Fruit fly (Drosophila melanogaster) whole organism, embryonic: ENCODE results near the gene CG6481.

Experiments used
- CG11723 ChIP-seq: fragments of 200-800 bp; sonication (Bioruptor generic); optimal IDR thresholded peaks from 2 replicates; lab custom pipeline; 2017; ENCODE audit warnings: missing biosample characterization, mild to moderate bottlenecking, missing genetic modification characterization
- CG12236 ChIP-seq: fragments of 200-800 bp; sonication (Bioruptor generic); optimal IDR thresholded peaks from 2 replicates; lab custom pipeline; 2016; ENCODE audit warnings: missing biosample characterization, missing genetic modification characterization
- CG14667 ChIP-seq: fragments of 200-800 bp; sonication (Bioruptor generic); IDR thresholded peaks from 2 replicates; pipeline ENCODE4 v1.3.6; 2022; ENCODE audit warnings: missing biosample characterization, missing genetic modification characterization
- CG15514 ChIP-seq: fragments of 200-800 bp; sonication (Bioruptor generic); optimal IDR thresholded peaks from 3 replicates; lab custom pipeline; 2017; ENCODE audit warnings: missing biosample characterization, missing genetic modification characterization, mild to moderate bottlenecking, moderate library complexity, missing genetic modification reagents
- CG2202 ChIP-seq: fragments of 200-800 bp; sonication (Bioruptor generic); optimal IDR thresholded peaks from 2 replicates; lab custom pipeline; 2018; ENCODE audit warnings: missing biosample characterization, mild to moderate bottlenecking, missing genetic modification characterization
- CG30403 ChIP-seq: fragments of 200-800 bp; sonication (Bioruptor generic); optimal IDR thresholded peaks from 3 replicates; lab custom pipeline; 2016; ENCODE audit warnings: missing biosample characterization, missing genetic modification characterization
- CG3281 ChIP-seq: fragments of 200-800 bp; sonication (Bioruptor generic); optimal IDR thresholded peaks from 3 replicates; lab custom pipeline; 2017; ENCODE audit warnings: missing biosample characterization, mild to moderate bottlenecking, missing genetic modification characterization
- CG3995 ChIP-seq: fragments of 200-800 bp; sonication (Bioruptor generic); optimal IDR thresholded peaks from 3 replicates; lab custom pipeline; 2016; ENCODE audit warnings: missing biosample characterization, missing genetic modification characterization
- CG42726 ChIP-seq: fragments of 200-800 bp; sonication (Bioruptor generic); IDR thresholded peaks from 2 replicates; pipeline ENCODE4 v1.3.6; 2022; ENCODE audit warnings: missing biosample characterization, missing genetic modification characterization; ENCODE audit not compliant: partially characterized antibody
- CG4424 ChIP-seq: fragments of 200-800 bp; sonication (Bioruptor generic); optimal IDR thresholded peaks from 3 replicates; lab custom pipeline; 2016; ENCODE audit warnings: missing biosample characterization, missing genetic modification characterization
- CG7745 ChIP-seq: fragments of 200-800 bp; sonication (Bioruptor generic); optimal IDR thresholded peaks from 2 replicates; lab custom pipeline; 2018; ENCODE audit warnings: missing biosample characterization, mild to moderate bottlenecking, missing genetic modification characterization, moderate library complexity
- CG7786 ChIP-seq: fragments of 200-800 bp; sonication (Bioruptor generic); optimal IDR thresholded peaks from 2 replicates; lab custom pipeline; 2016; ENCODE audit warnings: missing biosample characterization, missing genetic modification characterization
- CG8290 ChIP-seq, 3 experiments: fragments of 200-800 bp; sonication (Bioruptor generic); optimal IDR thresholded peaks; 2 replicates each; lab custom pipeline; 2016 to 2019; ENCODE audit warnings: missing biosample characterization in 3 of 3, missing genetic modification characterization in 3 of 3, mild to moderate bottlenecking in 2 of 3, moderate library complexity in 1 of 3
- CG9215 ChIP-seq: fragments of 200-800 bp; sonication (Bioruptor generic); IDR thresholded peaks from 2 replicates; pipeline ENCODE4 v1.3.6; 2022; ENCODE audit warnings: missing biosample characterization, missing genetic modification characterization
- CG9932 ChIP-seq: fragments of 200-800 bp; sonication (Bioruptor generic); IDR thresholded peaks from 2 replicates; pipeline ENCODE4 v1.3.6; 2022; ENCODE audit warnings: missing biosample characterization, missing genetic modification characterization
- CoRest ChIP-seq: fragments of 200-800 bp; sonication (Bioruptor generic); optimal IDR thresholded peaks from 3 replicates; lab custom pipeline; 2018; ENCODE audit warnings: missing biosample characterization, mild to moderate bottlenecking, missing genetic modification characterization, moderate library complexity
- Dbx ChIP-seq: fragments of 200-800 bp; sonication (Bioruptor generic); IDR thresholded peaks from 3 replicates; pipeline ENCODE4 v1.3.6; 2022; ENCODE audit warnings: missing biosample characterization, missing genetic modification characterization
- Deaf1 ChIP-seq: fragments of 200-800 bp; optimal IDR thresholded peaks from 3 replicates; lab custom pipeline; 2019; ENCODE audit warnings: missing biosample characterization, mild to moderate bottlenecking, missing genetic modification characterization, moderate library complexity
- Dp ChIP-seq: fragments of 200-800 bp; sonication (Bioruptor generic); optimal IDR thresholded peaks from 2 replicates; lab custom pipeline; 2018; ENCODE audit warnings: missing biosample characterization, mild to moderate bottlenecking, missing genetic modification characterization, moderate library complexity
- E2f2 ChIP-seq: fragments of 200-800 bp; sonication (Bioruptor generic); IDR thresholded peaks from 2 replicates; pipeline ENCODE4 v1.3.6; 2022; ENCODE audit warnings: missing biosample characterization, missing genetic modification characterization
- Fer1 ChIP-seq: fragments of 200-800 bp; sonication (Bioruptor generic); optimal IDR thresholded peaks from 2 replicates; lab custom pipeline; 2017; ENCODE audit warnings: missing biosample characterization, mild to moderate bottlenecking, missing genetic modification characterization
- Myb ChIP-seq: fragments of 200-800 bp; sonication (Bioruptor generic); optimal IDR thresholded peaks from 2 replicates; lab custom pipeline; 2016; ENCODE audit warnings: missing biosample characterization, missing genetic modification characterization
- Nf-YC ChIP-seq: fragments of 200-800 bp; optimal IDR thresholded peaks from 3 replicates; lab custom pipeline; 2019; ENCODE audit warnings: missing biosample characterization, mild to moderate bottlenecking, missing genetic modification characterization, moderate library complexity
- Opbp ChIP-seq: fragments of 200-800 bp; sonication (Bioruptor generic); IDR thresholded peaks from 3 replicates; pipeline ENCODE4 v1.3.6; 2022; ENCODE audit warnings: missing biosample characterization, missing genetic modification characterization; ENCODE audit not compliant: partially characterized antibody
- Sox100B ChIP-seq: fragments of 200-800 bp; sonication (Bioruptor generic); optimal IDR thresholded peaks from 3 replicates; lab custom pipeline; 2018; ENCODE audit warnings: missing biosample characterization, mild to moderate bottlenecking, missing genetic modification characterization
- Sox102F ChIP-seq: fragments of 200-800 bp; sonication (Bioruptor generic); optimal IDR thresholded peaks from 2 replicates; lab custom pipeline; 2018; ENCODE audit warnings: missing biosample characterization, mild to moderate bottlenecking, missing genetic modification characterization, moderate library complexity
- Spps ChIP-seq: fragments of 200-800 bp; sonication (Bioruptor generic); optimal IDR thresholded peaks from 2 replicates; lab custom pipeline; 2018; ENCODE audit warnings: missing biosample characterization, mild to moderate bottlenecking, missing genetic modification characterization
- Sry-β ChIP-seq: fragments of 200-800 bp; sonication (Bioruptor generic); optimal IDR thresholded peaks from 2 replicates; lab custom pipeline; 2018; ENCODE audit warnings: missing biosample characterization, mild to moderate bottlenecking, missing genetic modification characterization, moderate library complexity
- Xbp1 ChIP-seq: fragments of 200-800 bp; sonication (Bioruptor generic); optimal IDR thresholded peaks from 3 replicates; lab custom pipeline; 2016; ENCODE audit warnings: missing biosample characterization, mild to moderate bottlenecking, missing genetic modification characterization
- Xrp1 ChIP-seq: fragments of 200-800 bp; sonication (Bioruptor generic); IDR thresholded peaks from 2 replicates; pipeline ENCODE4 v1.3.6; 2022; ENCODE audit warnings: missing biosample characterization, missing genetic modification characterization
- ara ChIP-seq: fragments of 200-800 bp; sonication (Bioruptor generic); IDR thresholded peaks from 2 replicates; pipeline ENCODE4 v1.3.6; 2022; ENCODE audit warnings: missing biosample characterization, missing genetic modification characterization
- ci ChIP-seq: fragments of 200-800 bp; sonication (Bioruptor generic); IDR thresholded peaks from 3 replicates; pipeline ENCODE4 v1.3.6; 2022; ENCODE audit warnings: missing biosample characterization, missing genetic modification characterization
- dm ChIP-seq: fragments of 200-800 bp; sonication (Bioruptor generic); optimal IDR thresholded peaks from 3 replicates; lab custom pipeline; 2016; ENCODE audit warnings: missing biosample characterization, missing genetic modification characterization
- ind ChIP-seq: fragments of 200-800 bp; sonication (Bioruptor generic); optimal IDR thresholded peaks from 3 replicates; lab custom pipeline; 2016; ENCODE audit warnings: missing biosample characterization, missing genetic modification characterization
- jigr1 ChIP-seq: fragments of 200-800 bp; sonication (Bioruptor generic); IDR thresholded peaks from 3 replicates; pipeline ENCODE4 v1.3.6; 2022; ENCODE audit warnings: missing biosample characterization, missing genetic modification characterization
- nmo ChIP-seq: fragments of 200-800 bp; sonication (Bioruptor generic); optimal IDR thresholded peaks from 2 replicates; lab custom pipeline; 2018; ENCODE audit warnings: missing biosample characterization, mild to moderate bottlenecking, missing genetic modification characterization, moderate library complexity
- odd ChIP-seq: fragments of 200-800 bp; sonication (Bioruptor generic); optimal IDR thresholded peaks from 2 replicates; lab custom pipeline; 2017; ENCODE audit warnings: missing biosample characterization, mild to moderate bottlenecking, missing genetic modification characterization
- pb ChIP-seq: fragments of 200-800 bp; sonication (Bioruptor generic); optimal IDR thresholded peaks from 3 replicates; lab custom pipeline; 2016; ENCODE audit warnings: missing biosample characterization, missing genetic modification characterization
- prd ChIP-seq, 3 experiments: fragments of >200 bp in 2 of 3; fragments of 200-800 bp in 1 of 3; sonication (Bioruptor generic) in 1 of 3; optimal IDR thresholded peaks in 2 of 3; IDR thresholded peaks in 1 of 3; 2 replicates in 2 of 3; 3 replicates in 1 of 3; pipeline versions ENCODE4 v1.3.6 to Lab custom; 2017 to 2022; ENCODE audit warnings: missing biosample characterization in 1 of 3, missing genetic modification characterization in 1 of 3
- sc ChIP-seq, 3 experiments: fragments of >200 bp in 2 of 3; fragments of 200-800 bp in 1 of 3; sonication (Bioruptor generic) in 1 of 3; optimal IDR thresholded peaks; 2 replicates in 2 of 3; 3 replicates in 1 of 3; lab custom pipeline; 2017; ENCODE audit warnings: mild to moderate bottlenecking in 1 of 3, missing biosample characterization in 1 of 3, missing genetic modification characterization in 1 of 3, missing genetic modification reagents in 1 of 3
- tll ChIP-seq, 2 experiments: fragments of 200-800 bp in 1 of 2; fragments of >200 bp in 1 of 2; sonication (Bioruptor generic) in 1 of 2; optimal IDR thresholded peaks; 2 replicates each; lab custom pipeline; 2017 to 2019; ENCODE audit warnings: missing biosample characterization in 2 of 2, missing genetic modification characterization in 2 of 2, mild to moderate bottlenecking in 1 of 2, moderate library complexity in 1 of 2
- vnd ChIP-seq: fragments of 200-800 bp; sonication (Bioruptor generic); IDR thresholded peaks from 3 replicates; pipeline ENCODE4 v1.3.6; 2022; ENCODE audit warnings: missing biosample characterization, missing genetic modification characterization; ENCODE audit not compliant: partially characterized antibody
- vvl ChIP-seq: fragments of 200-800 bp; sonication (Bioruptor generic); IDR thresholded peaks from 2 replicates; pipeline ENCODE4 v1.3.6; 2022; ENCODE audit warnings: missing biosample characterization, missing genetic modification characterization
- z ChIP-seq: fragments of 200-800 bp; sonication (Bioruptor generic); IDR thresholded peaks from 3 replicates; pipeline ENCODE4 v1.3.6; 2022; ENCODE audit warnings: missing biosample characterization, missing genetic modification characterization
- zen ChIP-seq: fragments of 200-800 bp; sonication (Bioruptor generic); optimal IDR thresholded peaks from 3 replicates; lab custom pipeline; 2018; ENCODE audit warnings: missing biosample characterization, mild to moderate bottlenecking, missing genetic modification characterization, moderate library complexity

The CG6481 gene

dm6 chrX:18482537-18482936 lies 39.7 kb downstream of the CG6481 start:
- TF ChIP-seq ci (GFP tag; lab: Robert Waterston, UW) = no peak
- TF ChIP-seq CG9932 (GFP tag; lab: Robert Waterston, UW) = no peak
- no peak for TF ChIP-seq CG7745
- TF ChIP-seq Opbp (GFP tag; lab: Robert Waterston, UW) = no peak
- no peak for TF ChIP-seq prd (optimal IDR thresholded peaks at IDR 0.05; lab: Kevin White, UChicago)
- TF ChIP-seq prd (GFP tag; IDR thresholded peaks at IDR 0.05; lab: Robert Waterston, UW) = no peak

dm6 chrX:18479307-18480134 lies 42.7 kb downstream of the CG6481 start, which contains the start of gene CG32547:
Gene CG32547 (minus strand): TSS chrX:18479487.
- TF ChIP-seq CG3995 (GFP tag; lab: Kevin White, UChicago) (no peak), vvl (peak; percentile 56), CG4424 (GFP tag; lab: Kevin White, UChicago) (peak; percentile 21), CG9215 (GFP tag; lab: Robert Waterston, UW) (peak; percentile 92), E2f2 (GFP tag; lab: Robert Waterston, UW) (peak; percentile 40; the same call in 1 of the 2 replicates), z (no peak), tll (GFP tag; optimal IDR thresholded peaks at IDR 0.05; lab: Kevin White, UChicago) (no peak), ara (no peak), Xrp1 (peak; percentile 36; the same call in 1 of the 2 replicates), sc (optimal IDR thresholded peaks at IDR 0.05; lab: Kevin White, UChicago) (no peak), sc (GFP tag; optimal IDR thresholded peaks at IDR 0.05; lab: Kevin White, UChicago) (no peak), Dbx (GFP tag; lab: Robert Waterston, UW) (0 out of 3 replicates have a peak, but pooled peaks have one; percentile 7), CG14667 (no peak), CG7786 (GFP tag; lab: Kevin White, UChicago) (no peak), Spps (no peak), CG11723 (GFP tag; lab: Kevin White, UChicago) (no peak), Deaf1 (tag; lab: Kevin White, UChicago) (peak; percentile 66), CoRest (no peak), nmo (GFP tag; lab: Kevin White, UChicago) (peak; percentile 6), odd (GFP tag; lab: Kevin White, UChicago) (no peak), pb (GFP tag; lab: Kevin White, UChicago) (no peak), dm (GFP tag; lab: Kevin White, UChicago) (no peak), CG15514 (GFP tag; lab: Kevin White, UChicago) (peak; percentile 30), CG42726 (GFP tag; lab: Robert Waterston, UW) (no peak), Fer1 (GFP tag; lab: Kevin White, UChicago) (peak; percentile 51), Myb (no peak), ind (GFP tag; lab: Kevin White, UChicago) (peak; percentile 16), CG30403 (GFP tag; lab: Kevin White, UChicago) (no peak), zen (tag; lab: Kevin White, UChicago) (no peak), CG12236 (no peak), Nf-YC (peak; percentile 8), Sox102F (peak; percentile 7), vnd (GFP tag; lab: Robert Waterston, UW) (no peak), CG2202 (tag; lab: Kevin White, UChicago) (no peak), ci (GFP tag; lab: Robert Waterston, UW) (0 out of 3 replicates have a peak, but pooled peaks have one; percentile 34), Sox100B (GFP tag; lab: Kevin White, UChicago) (no peak), jigr1 (GFP tag; lab: Robert Waterston, UW) (no peak), Xbp1 (peak; percentile 18), Dp (peak; percentile 6), CG8290 (GFP tag; optimal IDR thresholded peaks at IDR 0.05; lab: Kevin White, UChicago) (no peak), CG8290 (tag; optimal IDR thresholded peaks at IDR 0.05; lab: Kevin White, UChicago) (no peak), CG3281 (GFP tag; lab: Kevin White, UChicago) (peak; percentile 10), Sry-β (no peak)
